Worm (Caenorhabditis elegans) whole organism, L4 larva: ENCODE results near the gene Y53F4B.36.
A peak's percentile ranks its signal among the peaks of the same experiment; 100 is the strongest.

Experiments used
- ama-1 ChIP-seq: fragments of 150-350 bp; optimal IDR thresholded peaks from 2 replicates; lab custom pipeline; 2014; ENCODE audit warnings: inconsistent platforms, mixed read lengths
- cey-2 ChIP-seq: sonication (generic microtip); optimal IDR thresholded peaks from 3 replicates; lab custom pipeline; 2017; ENCODE audit warnings: missing genetic modification characterization, mild to moderate bottlenecking, missing compliant biosample characterization, antibody characterized with exemption, borderline replicate concordance; ENCODE audit not compliant: insufficient read depth
- dpl-1 ChIP-seq: fragments of 150-350 bp; optimal IDR thresholded peaks from 2 replicates; lab custom pipeline; 2014; ENCODE audit warnings: missing biosample characterization, missing genetic modification reagents, missing genetic modification characterization
- nhr-41 ChIP-seq: fragments of 200-800 bp; sonication (Bioruptor generic); IDR thresholded peaks from 2 replicates; pipeline ENCODE4 v1.3.6; 2022; ENCODE audit warnings: missing genetic modification reagents, missing genetic modification characterization, missing compliant biosample characterization
- unc-130 ChIP-seq: sonication (generic microtip); optimal IDR thresholded peaks from 2 replicates; lab custom pipeline; 2016; ENCODE audit warnings: missing genetic modification reagents, missing genetic modification characterization, missing compliant biosample characterization
- unc-39 ChIP-seq: sonication (generic microtip); optimal IDR thresholded peaks from 2 replicates; lab custom pipeline; 2017; ENCODE audit warnings: missing biosample characterization, missing genetic modification characterization

- TF ChIP-seq cey-2 (tag; lab: Kevin White, UChicago) (no peak), ama-1 (no peak), nhr-41 (GFP tag; lab: Robert Waterston, UW) (no peak), dpl-1 (GFP tag; lab: Kevin White, UChicago) (peak; percentile 55), unc-39 (tag; lab: Kevin White, UChicago) (no peak), unc-130 (GFP tag; lab: Kevin White, UChicago) (no peak)
Observed at ce11 chrII:15208151-15208550, 32.4 kb downstream of the Y53F4B.36 start.
